Fruit fly (Drosophila melanogaster): ENCODE measurements around the gene nxf2.
A peak's percentile ranks its signal among the peaks of the same experiment; 100 is the strongest.

Gene nxf2

dm6 chr3L:16580049-16580448 is at the start of gene nxf2:
Gene nxf2, minus strand, starts transcription at chr3L:16580306.
- TF ChIP-seq Abd-B (GFP tag; optimal IDR thresholded peaks at IDR 0.05) (no peak), HLH106 (tag; optimal IDR thresholded peaks at IDR 0.05) (peak; percentile 14), Hnf4 (GFP tag; optimal IDR thresholded peaks at IDR 0.05) (peak; percentile 42)

- TF ChIP-seq jim (GFP tag; optimal IDR thresholded peaks at IDR 0.05) (no peak), lola (GFP tag; optimal IDR thresholded peaks at IDR 0.05) (no peak), br (GFP tag; optimal IDR thresholded peaks at IDR 0.05) (no peak), Hr83 (GFP tag; optimal IDR thresholded peaks at IDR 0.05; ENCODE audit: poor library complexity, severe bottlenecking) (no peak), rgr (GFP tag; optimal IDR thresholded peaks at IDR 0.05) (no peak), pan (optimal IDR thresholded peaks at IDR 0.05) (no peak), Abd-B (GFP tag; optimal IDR thresholded peaks at IDR 0.05) (no peak), Hnf4 (GFP tag; optimal IDR thresholded peaks at IDR 0.05) (no peak), usp (GFP tag; optimal IDR thresholded peaks at IDR 0.05) (no peak), h (GFP tag; optimal IDR thresholded peaks at IDR 0.05) (no peak), Rel (GFP tag; optimal IDR thresholded peaks at IDR 0.05) (no peak), Rel (tag; optimal IDR thresholded peaks at IDR 0.05) (no peak), dmrt93B (GFP tag; optimal IDR thresholded peaks at IDR 0.05) (no peak), ey (GFP tag; optimal IDR thresholded peaks at IDR 0.05) (no peak), fru (GFP tag; optimal IDR thresholded peaks at IDR 0.05) (no peak), CrebA (GFP tag; optimal IDR thresholded peaks at IDR 0.05; ENCODE audit: borderline replicate concordance) (no peak), Dif (GFP tag; optimal IDR thresholded peaks at IDR 0.05; ENCODE audit: partially characterized antibody) (no peak), Jra (GFP tag; optimal IDR thresholded peaks at IDR 0.05) (no peak)
Measured at dm6 chr3L:16629793-16630192, 49.7 kb upstream of the nxf2 start.

dm6 chr3L:16626199-16626598 is 46.1 kb upstream of the nxf2 start:
- TF ChIP-seq N (GFP tag; optimal IDR thresholded peaks at IDR 0.05) (no peak), Sp1 (GFP tag; optimal IDR thresholded peaks at IDR 0.05) (no peak), ey (GFP tag; optimal IDR thresholded peaks at IDR 0.05) (no peak)

- TF ChIP-seq CrebA (GFP tag; optimal IDR thresholded peaks at IDR 0.05; ENCODE audit: borderline replicate concordance) (no peak), Vsx2 (GFP tag; optimal IDR thresholded peaks at IDR 0.05; ENCODE audit: partially characterized antibody) (no peak), Hr78 (GFP tag; optimal IDR thresholded peaks at IDR 0.05) (no peak), psq (GFP tag; optimal IDR thresholded peaks at IDR 0.05) (peak; percentile 53), dsf (GFP tag; optimal IDR thresholded peaks at IDR 0.05; ENCODE audit: borderline replicate concordance) (peak; percentile 48), foxo (GFP tag; optimal IDR thresholded peaks at IDR 0.05) (peak in 1 of 2 experiments; percentile 68), GATAd (GFP tag; optimal IDR thresholded peaks at IDR 0.05) (no peak), dmrt93B (GFP tag; optimal IDR thresholded peaks at IDR 0.05) (peak; percentile 8), Jra (GFP tag; optimal IDR thresholded peaks at IDR 0.05) (peak; percentile 24), Hnf4 (GFP tag; optimal IDR thresholded peaks at IDR 0.05) (peak; percentile 74), Myc (optimal IDR thresholded peaks at IDR 0.05) (peak; percentile 0), dl (GFP tag; optimal IDR thresholded peaks at IDR 0.05; ENCODE audit: insufficient read depth in 1 of 2, partially characterized antibody in 2 of 2) (no peak), sage (GFP tag; optimal IDR thresholded peaks at IDR 0.05) (peak; percentile 83), OdsH (GFP tag; optimal IDR thresholded peaks at IDR 0.05) (peak; percentile 42), lola (GFP tag; optimal IDR thresholded peaks at IDR 0.05) (no peak), CG9705 (GFP tag; optimal IDR thresholded peaks at IDR 0.05) (peak; percentile 18), ey (GFP tag; optimal IDR thresholded peaks at IDR 0.05) (peak; percentile 25), Mio (GFP tag; optimal IDR thresholded peaks at IDR 0.05) (no peak), Dif (GFP tag; optimal IDR thresholded peaks at IDR 0.05; ENCODE audit: partially characterized antibody) (no peak), woc (GFP tag; optimal IDR thresholded peaks at IDR 0.05) (no peak), h (GFP tag; optimal IDR thresholded peaks at IDR 0.05) (peak; percentile 67), Sp1 (GFP tag; optimal IDR thresholded peaks at IDR 0.05) (peak; percentile 52), br (GFP tag; optimal IDR thresholded peaks at IDR 0.05) (peak; percentile 47), fru (GFP tag; optimal IDR thresholded peaks at IDR 0.05) (peak; percentile 57), Hr83 (GFP tag; optimal IDR thresholded peaks at IDR 0.05; ENCODE audit: poor library complexity, severe bottlenecking) (peak; percentile 81), rgr (GFP tag; optimal IDR thresholded peaks at IDR 0.05) (peak; percentile 73), Rel (GFP tag; optimal IDR thresholded peaks at IDR 0.05) (peak; percentile 15), Rel (tag; optimal IDR thresholded peaks at IDR 0.05) (peak; percentile 44), brk (GFP tag; optimal IDR thresholded peaks at IDR 0.05) (peak; percentile 75), jim (GFP tag; optimal IDR thresholded peaks at IDR 0.05) (no peak), HLH106 (tag; optimal IDR thresholded peaks at IDR 0.05) (peak; percentile 51)
Measured at dm6 chr3L:16615132-16615709, 35.1 kb upstream of the nxf2 start, which contains the start of gene Mo25. Gene Mo25, minus strand, starts transcription at chr3L:16615472.
